Worm (Caenorhabditis elegans): Measurements from ENCODE around the gene C04E7.5.

Gene C04E7.5

ce11 chrX:348141-348540 lies 12.4 kb upstream of the C04E7.5 start:
- TF ChIP-seq sem-4 (tag; optimal IDR thresholded peaks at IDR 0.05) (no peak), ztf-1 (GFP tag; conservative IDR thresholded peaks at IDR 0.05) (no peak), lin-11 (tag; optimal IDR thresholded peaks at IDR 0.05) (no peak), sma-9 (GFP tag; optimal IDR thresholded peaks at IDR 0.05) (no peak), sma-9 (tag; optimal IDR thresholded peaks at IDR 0.05) (no peak), lin-13 (GFP tag; optimal IDR thresholded peaks at IDR 0.05) (no peak), nhr-129 (tag; optimal IDR thresholded peaks at IDR 0.05) (peak; percentile 46), peb-1 (tag; optimal IDR thresholded peaks at IDR 0.05) (no peak), lsy-2 (tag; optimal IDR thresholded peaks at IDR 0.05) (peak in 1 of 2 experiments; percentile 40), mab-5 (tag; optimal IDR thresholded peaks at IDR 0.05) (peak; percentile 50), elt-1 (tag; optimal IDR thresholded peaks at IDR 0.05) (no peak), snpc-4 (tag; optimal IDR thresholded peaks at IDR 0.05) (no peak), F13H6.1 (tag; optimal IDR thresholded peaks at IDR 0.05) (no peak), nhr-6 (tag; optimal IDR thresholded peaks at IDR 0.05) (no peak), unc-39 (tag; optimal IDR thresholded peaks at IDR 0.05) (no peak), nhr-237 (tag; optimal IDR thresholded peaks at IDR 0.05) (no peak), crh-2 (tag; optimal IDR thresholded peaks at IDR 0.05) (peak; percentile 31), ama-1 (optimal IDR thresholded peaks at IDR 0.05) (no peak), lin-39 (tag; optimal IDR thresholded peaks at IDR 0.05) (no peak), elt-3 (tag; optimal IDR thresholded peaks at IDR 0.05) (no peak), egl-27 (tag; optimal IDR thresholded peaks at IDR 0.05) (no peak), alr-1 (tag; optimal IDR thresholded peaks at IDR 0.05) (no peak), ceh-82 (tag; optimal IDR thresholded peaks at IDR 0.05) (no peak), nhr-21 (tag; optimal IDR thresholded peaks at IDR 0.05) (no peak), mdl-1 (tag; optimal IDR thresholded peaks at IDR 0.05) (peak in 1 of 2 experiments; percentile 60), Y55F3AM.14 (GFP tag; optimal IDR thresholded peaks at IDR 0.05) (no peak), ztf-4 (tag; optimal IDR thresholded peaks at IDR 0.05) (no peak), nhr-12 (tag; optimal IDR thresholded peaks at IDR 0.05) (no peak), zag-1 (tag; optimal IDR thresholded peaks at IDR 0.05) (no peak), unc-62 (GFP tag; optimal IDR thresholded peaks at IDR 0.05) (no peak), ceh-16 (tag; optimal IDR thresholded peaks at IDR 0.05) (no peak), unc-55 (GFP tag; optimal IDR thresholded peaks at IDR 0.05) (peak; percentile 58), skn-1 (tag; optimal IDR thresholded peaks at IDR 0.05) (no peak), R02D3.7 (tag; optimal IDR thresholded peaks at IDR 0.05) (no peak), sma-3 (GFP tag; optimal IDR thresholded peaks at IDR 0.05) (no peak), nhr-11 (tag; optimal IDR thresholded peaks at IDR 0.05) (no peak), nhr-10 (tag; optimal IDR thresholded peaks at IDR 0.05) (no peak), nhr-23 (tag; optimal IDR thresholded peaks at IDR 0.05) (no peak), C34F6.9 (tag; optimal IDR thresholded peaks at IDR 0.05) (peak; percentile 63), nhr-77 (tag; optimal IDR thresholded peaks at IDR 0.05) (no peak), blmp-1 (tag; optimal IDR thresholded peaks at IDR 0.05; ENCODE audit: insufficient read depth) (no peak), fos-1 (tag; optimal IDR thresholded peaks at IDR 0.05) (no peak), gmeb-1 (tag; optimal IDR thresholded peaks at IDR 0.05) (no peak), dmd-4 (tag; optimal IDR thresholded peaks at IDR 0.05) (no peak), mbf-1 (tag; optimal IDR thresholded peaks at IDR 0.05) (no peak)

ce11 chrX:353134-353669 lies 7.4 kb upstream of the C04E7.5 start, which contains the start of gene sor-3:
TSS of gene sor-3 (plus strand) at chrX:353619.
- TF ChIP-seq unc-62 (GFP tag; optimal IDR thresholded peaks at IDR 0.05) (no peak), ceh-16 (tag; optimal IDR thresholded peaks at IDR 0.05) (no peak), blmp-1 (tag; optimal IDR thresholded peaks at IDR 0.05; ENCODE audit: insufficient read depth) (peak; percentile 10), fos-1 (tag; optimal IDR thresholded peaks at IDR 0.05) (peak; percentile 85), unc-55 (GFP tag; optimal IDR thresholded peaks at IDR 0.05) (peak; percentile 96), lin-13 (GFP tag; optimal IDR thresholded peaks at IDR 0.05) (peak; percentile 86), nhr-23 (tag; optimal IDR thresholded peaks at IDR 0.05) (no peak), alr-1 (tag; optimal IDR thresholded peaks at IDR 0.05) (peak; percentile 48), ztf-1 (GFP tag; conservative IDR thresholded peaks at IDR 0.05) (no peak), nhr-11 (tag; optimal IDR thresholded peaks at IDR 0.05) (no peak), peb-1 (tag; optimal IDR thresholded peaks at IDR 0.05) (no peak), nhr-237 (tag; optimal IDR thresholded peaks at IDR 0.05) (no peak), sem-4 (tag; optimal IDR thresholded peaks at IDR 0.05) (peak; percentile 66), elt-3 (tag; optimal IDR thresholded peaks at IDR 0.05) (no peak), lsy-2 (tag; optimal IDR thresholded peaks at IDR 0.05) (peak; percentile 65 to 87), ceh-82 (tag; optimal IDR thresholded peaks at IDR 0.05) (no peak), elt-1 (tag; optimal IDR thresholded peaks at IDR 0.05) (no peak), Y55F3AM.14 (GFP tag; optimal IDR thresholded peaks at IDR 0.05) (peak; percentile 45), crh-2 (tag; optimal IDR thresholded peaks at IDR 0.05) (peak; percentile 89), nhr-129 (tag; optimal IDR thresholded peaks at IDR 0.05) (peak; percentile 91), lin-11 (tag; optimal IDR thresholded peaks at IDR 0.05) (peak; percentile 50), sma-9 (GFP tag; optimal IDR thresholded peaks at IDR 0.05) (peak; percentile 64), sma-9 (tag; optimal IDR thresholded peaks at IDR 0.05) (no peak), nhr-25 (tag; optimal IDR thresholded peaks at IDR 0.05) (peak; percentile 67), mab-5 (tag; optimal IDR thresholded peaks at IDR 0.05) (peak; percentile 69), gmeb-1 (tag; optimal IDR thresholded peaks at IDR 0.05) (peak; percentile 77), unc-39 (tag; optimal IDR thresholded peaks at IDR 0.05) (no peak), skn-1 (tag; optimal IDR thresholded peaks at IDR 0.05) (peak; percentile 40), zag-1 (tag; optimal IDR thresholded peaks at IDR 0.05) (peak; percentile 62), egl-27 (tag; optimal IDR thresholded peaks at IDR 0.05) (peak; percentile 83), aly-2 (tag; optimal IDR thresholded peaks at IDR 0.05) (no peak), F13H6.1 (tag; optimal IDR thresholded peaks at IDR 0.05) (peak; percentile 74), ztf-11 (tag; optimal IDR thresholded peaks at IDR 0.05) (no peak), mbf-1 (tag; optimal IDR thresholded peaks at IDR 0.05) (no peak), ama-1 (optimal IDR thresholded peaks at IDR 0.05) (no peak), nhr-12 (tag; optimal IDR thresholded peaks at IDR 0.05) (peak; percentile 36), snpc-4 (tag; optimal IDR thresholded peaks at IDR 0.05) (no peak), nhr-77 (tag; optimal IDR thresholded peaks at IDR 0.05) (no peak), nhr-10 (tag; optimal IDR thresholded peaks at IDR 0.05) (no peak)
